Worm (Caenorhabditis elegans) whole organism, midembryonic: Measurements from ENCODE around the gene Y48B6A.10.
A peak's percentile ranks its signal among the peaks of the same experiment; 100 is the strongest.

Experiments
- T22C8.4 ChIP-seq: fragments of 200-800 bp; sonication (Bioruptor generic); IDR thresholded peaks from 2 replicates; pipeline ENCODE4 v1.3.6; 2022; ENCODE audit warnings: missing genetic modification characterization, missing compliant biosample characterization
- cog-1 ChIP-seq: sonication (generic microtip); optimal IDR thresholded peaks from 2 replicates; lab custom pipeline; 2016; ENCODE audit warnings: missing genetic modification characterization, missing compliant biosample characterization
- flt-1 ChIP-seq: fragments of 200-800 bp; sonication (Bioruptor generic); IDR thresholded peaks from 2 replicates; pipeline ENCODE4 v1.3.6; 2022; ENCODE audit warnings: missing genetic modification characterization, missing compliant biosample characterization
- klf-2 ChIP-seq: fragments of 200-800 bp; sonication (Bioruptor generic); conservative IDR thresholded peaks from 2 replicates; pipeline ENCODE4 v1.3.6; 2022; ENCODE audit warnings: missing genetic modification reagents, missing genetic modification characterization, missing compliant biosample characterization
- med-1 ChIP-seq: sonication (generic microtip); optimal IDR thresholded peaks from 2 replicates; lab custom pipeline; 2017; ENCODE audit warnings: missing genetic modification characterization, mild to moderate bottlenecking, missing compliant biosample characterization, antibody characterized with exemption, missing genetic modification reagents; ENCODE audit not compliant: insufficient read depth
- ref-1 ChIP-seq: fragments of 200-800 bp; sonication (Bioruptor generic); conservative IDR thresholded peaks from 2 replicates; pipeline ENCODE4 v1.3.6; 2022; ENCODE audit warnings: missing genetic modification reagents, missing genetic modification characterization, missing compliant biosample characterization
- tab-1 ChIP-seq: fragments of 200-800 bp; sonication (Bioruptor generic); IDR thresholded peaks from 2 replicates; pipeline ENCODE4 v1.3.6; 2022; ENCODE audit warnings: missing genetic modification characterization, missing compliant biosample characterization
- ztf-23 ChIP-seq: fragments of 200-800 bp; sonication (Bioruptor generic); IDR thresholded peaks from 2 replicates; pipeline ENCODE4 v1.3.6; 2022; ENCODE audit warnings: missing genetic modification reagents, missing genetic modification characterization, missing compliant biosample characterization
- ztf-29 ChIP-seq: fragments of 200-800 bp; sonication (Bioruptor generic); IDR thresholded peaks from 2 replicates; pipeline ENCODE4 v1.3.6; 2022; ENCODE audit warnings: missing genetic modification reagents, missing genetic modification characterization, missing compliant biosample characterization

The Y48B6A.10 gene

DNA sequence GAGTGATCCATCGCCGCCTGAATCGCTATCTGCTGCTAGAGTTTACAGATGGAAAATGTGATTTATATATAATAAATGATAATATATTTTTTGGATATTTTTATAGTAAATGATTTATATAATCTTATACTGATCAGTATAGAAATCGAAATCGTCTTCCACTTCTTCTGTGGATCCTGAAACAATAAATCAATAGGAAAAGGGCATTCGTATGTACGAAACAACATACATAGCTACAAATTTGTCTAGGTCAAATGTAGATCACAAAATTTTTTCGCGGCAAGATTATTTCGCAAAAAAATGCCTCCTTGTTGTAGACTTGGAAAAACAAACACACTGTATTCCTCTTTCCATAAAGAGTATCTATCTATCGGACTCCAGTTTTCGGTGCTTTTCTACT, at the start of gene Y48B6A.10:
Y48B6A.10 (plus strand) TSS at position 301 of the 400 bp plus-strand sequence.
- TF ChIP-seq T22C8.4 (GFP tag; lab: Robert Waterston, UW), result no peak
- TF ChIP-seq ztf-29 (GFP tag; lab: Robert Waterston, UW), result no peak

DNA sequence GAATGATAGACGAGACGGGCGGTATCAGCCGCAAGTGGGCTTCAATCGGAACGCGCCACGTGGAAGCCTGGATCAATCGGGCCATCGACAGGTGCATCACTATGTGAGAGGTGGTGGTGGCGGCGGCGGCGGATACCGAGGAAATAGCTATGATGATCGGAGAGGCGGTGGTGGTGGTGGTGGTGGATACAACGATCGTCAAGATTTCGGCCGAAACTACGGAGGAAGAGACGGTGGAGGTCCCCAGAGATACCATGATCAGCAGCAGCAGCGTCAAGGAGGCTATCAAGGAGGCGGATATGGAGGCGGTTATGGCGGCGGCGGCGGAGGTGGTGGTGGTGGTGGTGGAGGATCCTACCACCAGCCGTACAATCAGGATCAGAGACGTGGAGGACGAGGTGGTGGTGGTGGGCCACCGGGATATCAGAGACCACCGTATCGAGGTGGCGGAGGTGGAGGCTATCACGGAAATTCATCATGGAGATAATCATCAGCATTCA, 48.7 kb upstream of the Y48B6A.10 start:
- no peak for TF ChIP-seq T22C8.4 (GFP tag; lab: Robert Waterston, UW)
- no peak for TF ChIP-seq ref-1
- no peak for TF ChIP-seq cog-1 (tag; lab: Kevin White, UChicago)
- no peak for TF ChIP-seq tab-1 (GFP tag; lab: Robert Waterston, UW)
- TF ChIP-seq klf-2 (GFP tag; lab: Robert Waterston, UW), result no peak
- TF ChIP-seq ztf-29 (GFP tag; lab: Robert Waterston, UW), result no peak
- TF ChIP-seq ztf-23, result no peak
- TF ChIP-seq med-1 (GFP tag; lab: Kevin White, UChicago), result no peak
- TF ChIP-seq flt-1 (GFP tag; lab: Robert Waterston, UW), result no peak

DNA sequence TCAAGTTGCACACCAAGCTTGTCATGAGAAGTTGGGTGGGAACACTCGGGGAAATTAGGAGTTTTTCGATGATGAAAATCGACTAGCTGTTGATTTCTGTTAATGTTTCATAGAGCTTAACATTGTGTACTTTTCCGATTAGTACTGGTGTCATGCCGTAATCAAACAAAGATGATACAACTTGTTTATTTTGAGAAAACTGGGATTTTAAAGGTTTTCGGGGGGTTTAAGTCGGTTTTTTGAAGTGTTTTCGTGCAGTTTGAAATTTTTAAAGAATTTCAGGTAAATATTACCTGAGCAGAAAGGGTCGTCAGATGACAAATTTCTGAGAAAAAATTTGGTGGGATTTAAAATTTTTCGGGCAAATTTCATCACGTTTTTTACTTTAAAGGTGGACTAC, 42.7 kb upstream of the Y48B6A.10 start, which contains the start of gene eat-2:
eat-2 (minus strand) TSS at position 101 of the 400 bp plus-strand sequence.
- TF ChIP-seq ref-1 (no peak), klf-2 (GFP tag; lab: Robert Waterston, UW) (no peak), tab-1 (GFP tag; lab: Robert Waterston, UW) (no peak), T22C8.4 (GFP tag; lab: Robert Waterston, UW) (no peak), flt-1 (GFP tag; lab: Robert Waterston, UW) (no peak), ztf-23 (no peak), med-1 (GFP tag; lab: Kevin White, UChicago) (no peak), cog-1 (tag; lab: Kevin White, UChicago) (no peak), ztf-29 (GFP tag; lab: Robert Waterston, UW) (no peak)

DNA sequence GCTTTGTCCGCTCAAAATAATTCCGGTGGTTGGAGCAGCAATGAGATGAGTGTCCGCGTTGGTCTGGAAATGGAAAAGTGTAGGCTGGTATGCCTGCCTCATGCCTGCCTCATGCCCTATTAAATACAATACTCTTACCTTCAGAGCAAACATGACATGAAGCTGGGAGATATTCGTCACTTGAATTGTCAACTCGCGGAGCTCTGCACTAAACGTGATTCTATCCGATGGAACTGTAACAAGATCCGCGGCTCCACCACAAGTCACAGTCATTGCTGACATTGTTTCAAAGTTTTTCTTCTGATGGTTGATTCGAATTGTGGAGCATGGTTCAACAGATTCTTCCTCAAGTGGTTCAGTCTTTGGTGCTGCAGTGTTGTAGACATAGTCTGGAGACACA, 41.0 kb upstream of the Y48B6A.10 start:
- TF ChIP-seq cog-1 (tag; lab: Kevin White, UChicago) (no peak), ref-1 (no peak), ztf-23 (no peak)

DNA sequence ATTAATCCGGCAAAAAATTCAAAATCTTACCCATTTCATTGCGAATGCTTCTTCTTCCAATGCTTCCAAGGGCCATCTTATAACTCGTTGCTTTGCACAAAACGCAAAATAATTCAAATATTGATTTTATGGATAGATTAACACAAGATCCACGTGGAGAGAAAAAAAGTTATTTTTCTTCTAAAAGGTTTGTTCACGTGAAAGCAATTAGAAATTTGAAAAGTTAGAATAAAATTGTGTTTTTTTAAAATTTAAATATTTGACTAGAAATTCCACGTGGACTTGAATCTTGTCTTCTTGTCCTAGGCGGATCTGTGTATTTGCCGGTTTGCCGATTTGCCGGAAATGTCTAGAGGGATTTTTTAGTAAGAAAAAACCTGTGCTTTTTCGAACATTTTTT, 39.1 kb upstream of the Y48B6A.10 start, which contains the start of gene Y48B6A.5:
Y48B6A.5 (minus strand) TSS at position 101 of the 400 bp plus-strand sequence.
- TF ChIP-seq flt-1 (GFP tag; lab: Robert Waterston, UW) (no peak), ztf-23 (no peak), tab-1 (GFP tag; lab: Robert Waterston, UW) (no peak)

DNA sequence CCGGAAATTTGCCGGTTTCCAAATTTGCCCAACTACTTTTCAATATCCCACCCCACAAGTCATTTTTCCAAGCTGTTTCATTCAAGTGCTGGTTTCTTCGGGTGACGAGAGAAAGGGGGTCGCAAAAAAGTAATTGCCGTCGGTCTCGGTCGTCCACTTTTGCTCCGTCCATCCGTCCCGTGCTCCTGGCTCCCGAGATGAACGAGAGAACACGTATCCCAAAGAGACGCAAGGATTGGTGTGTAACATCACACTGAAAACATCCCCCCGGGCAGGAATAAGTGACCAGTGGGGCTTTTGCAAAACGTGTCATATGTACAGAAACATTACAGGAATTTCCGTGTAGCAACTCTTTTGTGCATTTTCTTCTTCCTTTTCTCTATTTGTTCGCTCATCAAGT, 37.6 kb upstream of the Y48B6A.10 start:
- no peak for TF ChIP-seq ztf-23
- 0 out of 2 replicates have a peak, but pooled peaks have one; percentile 54 for TF ChIP-seq tab-1 (GFP tag; lab: Robert Waterston, UW)
- TF ChIP-seq ztf-29 (GFP tag; lab: Robert Waterston, UW), result no peak

DNA sequence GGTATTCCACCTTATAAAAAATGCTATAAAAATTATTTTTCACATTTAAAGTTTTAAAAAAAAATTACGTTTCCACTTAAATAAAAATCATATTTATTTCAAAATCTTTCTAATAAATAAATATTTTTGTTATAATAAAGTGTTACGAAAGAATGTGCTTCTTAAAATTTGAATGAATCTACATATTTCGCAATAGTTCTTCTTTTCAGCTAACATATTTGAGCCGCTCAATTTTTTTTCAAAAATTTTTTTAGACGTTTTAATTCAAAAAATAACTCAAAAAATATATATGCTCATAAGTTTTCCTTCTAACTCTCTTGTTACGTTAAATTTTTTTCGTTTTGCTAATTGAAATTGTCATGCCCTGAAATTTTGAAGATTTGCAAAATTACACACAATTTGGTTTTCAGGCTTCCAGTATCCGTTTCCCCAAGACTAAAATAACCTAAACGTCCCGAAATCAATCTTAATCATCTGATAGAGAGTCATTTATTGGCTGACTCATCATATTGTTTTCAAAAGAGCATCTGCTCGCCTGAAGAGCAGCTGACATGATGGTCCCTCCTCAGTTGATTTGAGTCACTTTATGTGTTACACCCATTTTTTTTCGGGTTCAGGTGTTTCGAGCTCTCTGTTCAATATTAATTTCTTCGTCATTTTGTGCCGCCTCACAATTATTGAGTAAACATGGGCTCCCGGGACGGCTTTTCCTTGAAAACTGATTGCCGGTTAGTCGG, 35.8 kb upstream of the Y48B6A.10 start, which contains the start of gene efhd-1:
efhd-1 (plus strand) TSS at position 582 of the 737 bp plus-strand sequence.
- TF ChIP-seq med-1 (GFP tag; lab: Kevin White, UChicago) (no peak), tab-1 (GFP tag; lab: Robert Waterston, UW) (no peak), flt-1 (GFP tag; lab: Robert Waterston, UW) (no peak), ztf-23 (no peak), klf-2 (GFP tag; lab: Robert Waterston, UW) (no peak), cog-1 (tag; lab: Kevin White, UChicago) (no peak), ref-1 (no peak), T22C8.4 (GFP tag; lab: Robert Waterston, UW) (no peak), ztf-29 (GFP tag; lab: Robert Waterston, UW) (no peak)

DNA sequence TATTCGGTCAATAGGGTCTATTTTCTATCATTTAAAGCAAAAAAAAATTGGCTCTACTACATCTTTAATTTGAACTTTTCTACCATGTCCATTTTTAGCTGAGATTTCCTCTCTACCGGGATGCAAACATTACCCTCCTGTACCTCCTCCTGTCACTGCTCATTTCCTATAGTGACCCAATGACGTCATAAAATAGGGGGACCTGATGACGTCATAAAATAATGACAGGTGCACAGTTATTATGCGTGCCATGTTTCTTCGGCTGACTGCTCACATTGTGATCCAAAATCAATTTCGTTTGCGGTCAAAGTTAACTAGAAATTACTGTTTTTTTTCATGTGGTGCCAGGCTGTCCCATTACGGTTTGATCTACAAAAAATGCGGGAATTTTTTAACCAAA, 27.3 kb upstream of the Y48B6A.10 start:
- TF ChIP-seq ref-1 (no peak), tab-1 (GFP tag; lab: Robert Waterston, UW) (no peak), cog-1 (tag; lab: Kevin White, UChicago) (no peak), med-1 (GFP tag; lab: Kevin White, UChicago) (no peak), ztf-23 (no peak), T22C8.4 (GFP tag; lab: Robert Waterston, UW) (no peak), flt-1 (GFP tag; lab: Robert Waterston, UW) (no peak), klf-2 (GFP tag; lab: Robert Waterston, UW) (no peak), ztf-29 (GFP tag; lab: Robert Waterston, UW) (no peak)

DNA sequence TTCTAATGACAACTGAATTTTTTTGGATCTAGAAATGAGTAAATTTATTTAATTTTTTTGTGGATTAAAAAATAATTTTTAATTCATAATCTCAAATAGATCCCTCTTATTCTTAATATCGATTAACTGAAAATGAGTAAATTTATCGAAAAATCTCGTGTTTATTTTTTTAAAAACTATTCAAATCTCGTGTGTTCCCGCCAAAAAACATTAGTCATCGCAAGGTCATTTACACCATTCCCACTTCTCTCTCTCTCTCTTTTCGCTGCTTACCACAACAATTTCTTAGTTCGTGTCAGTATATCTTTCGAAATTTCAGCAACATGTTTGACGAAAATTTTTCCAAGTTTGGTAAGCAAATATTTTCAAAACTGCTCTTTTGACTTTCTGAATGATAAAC, 26.8 kb upstream of the Y48B6A.10 start:
- no peak for TF ChIP-seq cog-1 (tag; lab: Kevin White, UChicago)
- TF ChIP-seq flt-1 (GFP tag; lab: Robert Waterston, UW), result no peak

DNA sequence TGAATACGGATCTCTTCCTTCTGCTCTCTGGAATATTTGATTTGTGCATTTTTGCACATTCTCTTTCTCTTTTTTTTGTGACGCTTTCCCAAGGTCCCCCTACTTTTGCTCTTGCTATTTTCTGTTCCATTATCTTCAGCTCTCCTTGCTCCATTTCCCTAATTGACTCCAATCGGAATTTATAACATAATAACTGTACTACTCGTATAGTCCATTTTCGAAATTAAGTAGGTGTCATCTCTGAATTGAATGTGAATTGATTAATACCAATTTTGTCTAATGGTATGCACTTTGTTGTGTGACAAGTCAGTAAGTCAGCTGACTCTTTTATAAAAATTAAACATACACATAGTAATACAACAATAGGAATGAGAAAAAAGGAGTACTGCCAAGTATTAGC, 18.3 kb upstream of the Y48B6A.10 start:
- TF ChIP-seq ref-1 (no peak), klf-2 (GFP tag; lab: Robert Waterston, UW) (no peak)
